Worm (Caenorhabditis elegans): ENCODE measurements around the gene R07B7.8.

- TF ChIP-seq lin-35 (GFP tag; optimal IDR thresholded peaks at IDR 0.05) (no peak), skn-1 (tag; optimal IDR thresholded peaks at IDR 0.05) (no peak), lir-3 (tag; optimal IDR thresholded peaks at IDR 0.05; ENCODE audit: poor library complexity) (no peak)
Observed at ce11 chrV:12048445-12048844, 35.7 kb downstream of the R07B7.8 start, which contains the start of gene dars-2.
